Fruit fly (Drosophila melanogaster): Measurements from ENCODE around the gene CG5989.
A peak's percentile ranks its signal among the peaks of the same experiment; 100 is the strongest.

dm6 chr3L:8600752-8601433 lies 3.1 kb downstream of the CG5989 start, which contains the start of the genes Nelf-E and RpL14:
- TF ChIP-seq CG12605 (GFP tag; IDR thresholded peaks at IDR 0.05) (peak; percentile 47; the same call in 1 of the 2 replicates), CG9948 (tag; optimal IDR thresholded peaks at IDR 0.05) (peak; percentile 50), fd96Ca (GFP tag; IDR thresholded peaks at IDR 0.05) (peak; percentile 89), Ets98B (GFP tag; IDR thresholded peaks at IDR 0.05) (peak; percentile 84), Snoo (tag; optimal IDR thresholded peaks at IDR 0.05) (no peak), CG34367 (tag; optimal IDR thresholded peaks at IDR 0.05) (peak; percentile 90), EcR (GFP tag; optimal IDR thresholded peaks at IDR 0.05) (no peak), Pif1A (GFP tag; optimal IDR thresholded peaks at IDR 0.05) (no peak), rn (GFP tag; IDR thresholded peaks at IDR 0.05) (peak; percentile 82)

All from whole organism, pupa.